Worm (Caenorhabditis elegans) whole organism, midembryonic: ENCODE data around the gene ostf-4.
A peak's percentile ranks its signal among the peaks of the same experiment; 100 is the strongest.

Experiments
- T22C8.4 ChIP-seq: fragments of 200-800 bp; sonication (Bioruptor generic); IDR thresholded peaks from 2 replicates; pipeline ENCODE4 v1.3.6; 2022; ENCODE audit warnings: missing genetic modification characterization, missing compliant biosample characterization
- cog-1 ChIP-seq: sonication (generic microtip); optimal IDR thresholded peaks from 2 replicates; lab custom pipeline; 2016; ENCODE audit warnings: missing genetic modification characterization, missing compliant biosample characterization
- flt-1 ChIP-seq: fragments of 200-800 bp; sonication (Bioruptor generic); IDR thresholded peaks from 2 replicates; pipeline ENCODE4 v1.3.6; 2022; ENCODE audit warnings: missing genetic modification characterization, missing compliant biosample characterization
- klf-2 ChIP-seq: fragments of 200-800 bp; sonication (Bioruptor generic); conservative IDR thresholded peaks from 2 replicates; pipeline ENCODE4 v1.3.6; 2022; ENCODE audit warnings: missing genetic modification reagents, missing genetic modification characterization, missing compliant biosample characterization
- med-1 ChIP-seq: sonication (generic microtip); optimal IDR thresholded peaks from 2 replicates; lab custom pipeline; 2017; ENCODE audit warnings: missing genetic modification characterization, mild to moderate bottlenecking, missing compliant biosample characterization, antibody characterized with exemption, missing genetic modification reagents; ENCODE audit not compliant: insufficient read depth
- ref-1 ChIP-seq: fragments of 200-800 bp; sonication (Bioruptor generic); conservative IDR thresholded peaks from 2 replicates; pipeline ENCODE4 v1.3.6; 2022; ENCODE audit warnings: missing genetic modification reagents, missing genetic modification characterization, missing compliant biosample characterization
- tab-1 ChIP-seq: fragments of 200-800 bp; sonication (Bioruptor generic); IDR thresholded peaks from 2 replicates; pipeline ENCODE4 v1.3.6; 2022; ENCODE audit warnings: missing genetic modification characterization, missing compliant biosample characterization
- ztf-23 ChIP-seq: fragments of 200-800 bp; sonication (Bioruptor generic); IDR thresholded peaks from 2 replicates; pipeline ENCODE4 v1.3.6; 2022; ENCODE audit warnings: missing genetic modification reagents, missing genetic modification characterization, missing compliant biosample characterization
- ztf-29 ChIP-seq: fragments of 200-800 bp; sonication (Bioruptor generic); IDR thresholded peaks from 2 replicates; pipeline ENCODE4 v1.3.6; 2022; ENCODE audit warnings: missing genetic modification reagents, missing genetic modification characterization, missing compliant biosample characterization

Gene ostf-4

ce11 chrIII:10328565-10329541 is 10.5 kb upstream of the ostf-4 start:
- TF ChIP-seq klf-2 (GFP tag; lab: Robert Waterston, UW), result no peak
- no peak for TF ChIP-seq ztf-29 (GFP tag; lab: Robert Waterston, UW)
- no peak for TF ChIP-seq cog-1 (tag; lab: Kevin White, UChicago)
- no peak for TF ChIP-seq ztf-23 (GFP tag; lab: Robert Waterston, UW)
- no peak for TF ChIP-seq med-1
- no peak for TF ChIP-seq flt-1
- TF ChIP-seq ref-1 (GFP tag; lab: Robert Waterston, UW), result no peak
- no peak for TF ChIP-seq tab-1 (GFP tag; lab: Robert Waterston, UW)
- TF ChIP-seq T22C8.4 (GFP tag; lab: Robert Waterston, UW), result no peak

DNA sequence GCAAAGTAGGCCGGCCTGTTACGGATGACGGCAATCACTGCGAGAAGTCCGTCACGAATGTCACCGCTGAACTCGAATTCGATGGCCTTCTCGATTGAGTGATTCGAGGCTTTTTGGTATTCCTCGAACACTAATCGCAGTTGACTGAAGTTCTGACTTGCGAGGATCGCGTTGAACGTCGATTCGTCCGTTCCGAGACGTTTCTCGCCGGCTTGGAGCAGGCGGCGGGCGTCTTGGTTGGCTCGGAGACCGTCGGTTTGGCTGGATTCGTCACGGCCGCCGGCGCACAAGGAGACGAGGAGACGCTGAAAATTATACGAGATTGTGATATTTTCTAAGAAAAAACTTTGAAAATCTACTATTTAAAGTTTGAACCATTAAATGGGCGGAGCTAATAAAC is 8.0 kb upstream of the ostf-4 start:
- TF ChIP-seq T22C8.4 (GFP tag; lab: Robert Waterston, UW) (no peak), cog-1 (tag; lab: Kevin White, UChicago) (no peak), tab-1 (GFP tag; lab: Robert Waterston, UW) (no peak), med-1 (no peak), ref-1 (GFP tag; lab: Robert Waterston, UW) (no peak)

- TF ChIP-seq klf-2 (GFP tag; lab: Robert Waterston, UW), result no peak
- TF ChIP-seq med-1, result no peak
- TF ChIP-seq tab-1 (GFP tag; lab: Robert Waterston, UW), result no peak
- no peak for TF ChIP-seq ztf-29 (GFP tag; lab: Robert Waterston, UW)
- no peak for TF ChIP-seq ref-1 (GFP tag; lab: Robert Waterston, UW)
- TF ChIP-seq flt-1, result no peak
- TF ChIP-seq T22C8.4 (GFP tag; lab: Robert Waterston, UW), result no peak
- TF ChIP-seq cog-1 (tag; lab: Kevin White, UChicago), result no peak
- no peak for TF ChIP-seq ztf-23 (GFP tag; lab: Robert Waterston, UW)
These were observed 2.4 kb upstream of the ostf-4 start, which contains the start of gene sas-7 for ce11 chrIII:10320788-10321187. sas-7 (plus strand) TSS chrIII:10321019.

DNA sequence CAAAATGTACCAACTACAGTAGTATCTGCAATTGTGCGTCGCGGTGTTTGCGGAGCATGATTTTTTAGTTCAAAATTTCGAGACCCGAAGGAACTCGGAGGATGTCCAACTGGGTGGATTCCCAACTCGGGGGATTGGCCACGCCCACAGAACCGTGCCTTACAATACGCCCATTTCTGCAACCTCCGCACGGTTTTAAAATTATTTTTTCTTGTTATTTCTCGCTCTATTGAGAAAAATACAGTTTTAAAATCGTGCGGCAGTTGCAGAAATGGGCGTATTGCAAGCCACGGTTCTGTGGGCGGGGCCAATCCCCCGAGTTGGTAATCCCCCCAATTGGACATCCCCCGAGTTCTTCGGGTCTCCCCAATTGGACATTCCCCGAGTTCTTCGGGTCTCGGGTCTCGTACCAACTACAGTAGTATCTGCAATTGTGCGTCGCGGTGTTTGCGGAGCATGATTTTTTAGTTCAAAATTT is 1.9 kb upstream of the ostf-4 start:
- TF ChIP-seq flt-1, result 0 out of 2 replicates have a peak, but pooled peaks have one; percentile 30

ce11 chrIII:10318755-10319154 is 396 bp upstream of the ostf-4 start, which contains the start of gene unc-69:
unc-69 (plus strand) TSS chrIII:10318939.
- TF ChIP-seq klf-2 (GFP tag; lab: Robert Waterston, UW) (no peak), cog-1 (tag; lab: Kevin White, UChicago) (peak; percentile 41), T22C8.4 (GFP tag; lab: Robert Waterston, UW) (peak; percentile 97)

ce11 chrIII:10314234-10314633 is 4.1 kb downstream of the ostf-4 start:
- TF ChIP-seq flt-1 (no peak), ztf-23 (GFP tag; lab: Robert Waterston, UW) (no peak), klf-2 (GFP tag; lab: Robert Waterston, UW) (no peak), ztf-29 (GFP tag; lab: Robert Waterston, UW) (no peak), ref-1 (GFP tag; lab: Robert Waterston, UW) (no peak), med-1 (no peak), tab-1 (GFP tag; lab: Robert Waterston, UW) (no peak), cog-1 (tag; lab: Kevin White, UChicago) (no peak), T22C8.4 (GFP tag; lab: Robert Waterston, UW) (no peak)

- TF ChIP-seq med-1 (no peak), klf-2 (GFP tag; lab: Robert Waterston, UW) (no peak), ztf-23 (GFP tag; lab: Robert Waterston, UW) (no peak), flt-1 (no peak), tab-1 (GFP tag; lab: Robert Waterston, UW) (no peak), ztf-29 (GFP tag; lab: Robert Waterston, UW) (no peak), T22C8.4 (GFP tag; lab: Robert Waterston, UW) (no peak), cog-1 (tag; lab: Kevin White, UChicago) (no peak)
These were observed 7.3 kb downstream of the ostf-4 start, which contains the start of gene T07A5.7 for ce11 chrIII:10311016-10311415. T07A5.7 (minus strand) TSS chrIII:10311116.

- TF ChIP-seq cog-1 (tag; lab: Kevin White, UChicago), result no peak
- TF ChIP-seq T22C8.4 (GFP tag; lab: Robert Waterston, UW), result no peak
- TF ChIP-seq ref-1 (GFP tag; lab: Robert Waterston, UW), result no peak
- no peak for TF ChIP-seq tab-1 (GFP tag; lab: Robert Waterston, UW)
These were observed 12.3 kb downstream of the ostf-4 start, which contains the start of gene T07A5.1 for ce11 chrIII:10306049-10306448. T07A5.1 (minus strand) TSS chrIII:10306197.

DNA sequence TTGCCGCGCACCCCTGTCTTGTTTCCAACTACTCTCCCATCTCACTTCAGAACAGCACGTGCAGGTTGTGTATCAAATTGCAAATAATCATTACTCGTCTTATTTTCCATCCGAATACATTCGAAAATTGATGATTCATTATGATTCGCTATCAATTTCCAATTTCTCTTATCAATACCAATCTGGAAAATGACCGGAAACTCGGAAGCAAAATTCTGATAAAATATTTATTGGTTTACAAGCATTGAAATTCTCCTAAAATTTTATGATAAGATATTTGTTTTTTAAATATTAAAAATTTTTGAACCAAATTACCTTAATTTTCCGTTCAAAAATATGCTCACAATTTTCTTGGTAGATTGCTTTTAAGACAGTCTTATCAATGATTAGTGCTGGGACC is 13.1 kb downstream of the ostf-4 start:
- no peak for TF ChIP-seq flt-1
- TF ChIP-seq klf-2 (GFP tag; lab: Robert Waterston, UW), result no peak
- no peak for TF ChIP-seq cog-1 (tag; lab: Kevin White, UChicago)
- TF ChIP-seq ref-1 (GFP tag; lab: Robert Waterston, UW), result no peak
- no peak for TF ChIP-seq T22C8.4 (GFP tag; lab: Robert Waterston, UW)
- no peak for TF ChIP-seq tab-1 (GFP tag; lab: Robert Waterston, UW)
- no peak for TF ChIP-seq med-1
- TF ChIP-seq ztf-29 (GFP tag; lab: Robert Waterston, UW), result no peak
- TF ChIP-seq ztf-23 (GFP tag; lab: Robert Waterston, UW), result no peak

- TF ChIP-seq flt-1 (no peak), cog-1 (tag; lab: Kevin White, UChicago) (no peak), med-1 (no peak), T22C8.4 (GFP tag; lab: Robert Waterston, UW) (no peak), ref-1 (GFP tag; lab: Robert Waterston, UW) (no peak), ztf-23 (GFP tag; lab: Robert Waterston, UW) (no peak), ztf-29 (GFP tag; lab: Robert Waterston, UW) (no peak), tab-1 (GFP tag; lab: Robert Waterston, UW) (no peak), klf-2 (GFP tag; lab: Robert Waterston, UW) (no peak)
These were observed 18.3 kb downstream of the ostf-4 start, which contains the start of gene vglu-3 for ce11 chrIII:10300078-10300477. vglu-3 (plus strand) TSS chrIII:10300378.
